Worm (Caenorhabditis elegans) whole organism, L3 larva: Measurements from ENCODE around the gene zak-1.
A peak's percentile ranks its signal among the peaks of the same experiment; 100 is the strongest.

Source experiments
- R02D3.7 ChIP-seq: fragments of 150-350 bp; optimal IDR thresholded peaks from 2 replicates; lab custom pipeline; 2014; ENCODE audit warnings: missing biosample characterization, missing genetic modification characterization
- ZK546.5 ChIP-seq: sonication (generic microtip); optimal IDR thresholded peaks from 2 replicates; lab custom pipeline; 2017; ENCODE audit warnings: missing biosample characterization, missing genetic modification characterization
- aly-2 ChIP-seq: fragments of 150-350 bp; optimal IDR thresholded peaks from 2 replicates; lab custom pipeline; 2014; ENCODE audit warnings: missing biosample characterization, missing genetic modification characterization
- ceh-16 ChIP-seq: sonication (generic microtip); optimal IDR thresholded peaks from 2 replicates; lab custom pipeline; 2017; ENCODE audit warnings: missing biosample characterization, missing genetic modification characterization
- ceh-28 ChIP-seq: fragments of 150-350 bp; optimal IDR thresholded peaks from 2 replicates; lab custom pipeline; 2014; ENCODE audit warnings: missing biosample characterization, missing genetic modification reagents, missing genetic modification characterization
- ceh-82 ChIP-seq: fragments of 150-350 bp; optimal IDR thresholded peaks from 2 replicates; lab custom pipeline; 2014; ENCODE audit warnings: missing biosample characterization, missing genetic modification characterization
- ceh-9 ChIP-seq: sonication (generic microtip); optimal IDR thresholded peaks from 2 replicates; lab custom pipeline; 2018; ENCODE audit warnings: missing biosample characterization, missing genetic modification characterization
- daf-12 ChIP-seq: fragments of 150-350 bp; optimal IDR thresholded peaks from 2 replicates; lab custom pipeline; 2014; ENCODE audit warnings: missing biosample characterization, missing genetic modification reagents, missing genetic modification characterization
- egl-5 ChIP-seq: fragments of 150-350 bp; optimal IDR thresholded peaks from 2 replicates; lab custom pipeline; 2017; ENCODE audit warnings: missing biosample characterization, missing genetic modification reagents, missing genetic modification characterization, inconsistent platforms
- elt-1 ChIP-seq: fragments of 150-350 bp; optimal IDR thresholded peaks from 2 replicates; lab custom pipeline; 2014; ENCODE audit warnings: missing biosample characterization, missing genetic modification characterization
- elt-2 ChIP-seq: sonication (generic microtip); optimal IDR thresholded peaks from 2 replicates; lab custom pipeline; 2016; ENCODE audit warnings: missing genetic modification reagents, mild to moderate bottlenecking, missing genetic modification characterization, missing compliant biosample characterization
- elt-3 ChIP-seq, 3 experiments: fragments of 150-350 bp in 1 of 3; sonication (generic microtip) in 2 of 3; optimal IDR thresholded peaks; 2 replicates in 2 of 3; 4 replicates in 1 of 3; lab custom pipeline; 2014 to 2017; ENCODE audit warnings: missing biosample characterization in 3 of 3, missing genetic modification characterization in 3 of 3
- eor-1 ChIP-seq, 2 experiments: fragments of 150-350 bp; optimal IDR thresholded peaks; 2 replicates each; lab custom pipeline; 2014 to 2018; ENCODE audit warnings: missing biosample characterization in 2 of 2, missing genetic modification characterization in 2 of 2
- fkh-10 ChIP-seq: sonication (generic microtip); optimal IDR thresholded peaks from 2 replicates; lab custom pipeline; 2017; ENCODE audit warnings: missing biosample characterization, missing genetic modification reagents, missing genetic modification characterization
- fos-1 ChIP-seq: fragments of 150-350 bp; optimal IDR thresholded peaks from 2 replicates; lab custom pipeline; 2014; ENCODE audit warnings: missing biosample characterization, missing genetic modification characterization
- hmg-11 ChIP-seq: sonication (generic microtip); optimal IDR thresholded peaks from 2 replicates; lab custom pipeline; 2016; ENCODE audit warnings: missing genetic modification characterization, missing compliant biosample characterization
- jun-1 ChIP-seq: fragments of 150-350 bp; optimal IDR thresholded peaks from 2 replicates; lab custom pipeline; 2014; ENCODE audit warnings: missing biosample characterization, missing genetic modification reagents, missing genetic modification characterization
- lin-15B ChIP-seq: fragments of 150-350 bp; optimal IDR thresholded peaks from 2 replicates; lab custom pipeline; 2014; ENCODE audit warnings: missing biosample characterization, missing genetic modification characterization
- lin-39 ChIP-seq: fragments of 150-350 bp; optimal IDR thresholded peaks from 2 replicates; lab custom pipeline; 2018; ENCODE audit warnings: missing biosample characterization, missing genetic modification reagents, missing genetic modification characterization
- mdl-1 ChIP-seq: fragments of 150-350 bp; optimal IDR thresholded peaks from 2 replicates; lab custom pipeline; 2014; ENCODE audit warnings: missing biosample characterization, missing genetic modification characterization
- mml-1 ChIP-seq: fragments of 150-350 bp; sonication (generic microtip); optimal IDR thresholded peaks from 3 replicates; lab custom pipeline; 2014; ENCODE audit warnings: missing biosample characterization, missing genetic modification characterization
- nfya-1 ChIP-seq: sonication (generic microtip); optimal IDR thresholded peaks from 2 replicates; lab custom pipeline; 2017; ENCODE audit warnings: missing genetic modification characterization, mild to moderate bottlenecking, missing compliant biosample characterization, antibody characterized with exemption, moderate library complexity; ENCODE audit not compliant: insufficient read depth
- nhr-11 ChIP-seq: fragments of 150-350 bp; optimal IDR thresholded peaks from 2 replicates; lab custom pipeline; 2014; ENCODE audit warnings: missing biosample characterization, missing genetic modification characterization
- nhr-12 ChIP-seq: fragments of 150-350 bp; optimal IDR thresholded peaks from 2 replicates; lab custom pipeline; 2014; ENCODE audit warnings: missing biosample characterization, missing genetic modification characterization
- nhr-23 ChIP-seq: fragments of 150-350 bp; optimal IDR thresholded peaks from 2 replicates; lab custom pipeline; 2014; ENCODE audit warnings: missing biosample characterization, missing genetic modification reagents, missing genetic modification characterization
- nhr-237 ChIP-seq: fragments of 150-350 bp; optimal IDR thresholded peaks from 2 replicates; lab custom pipeline; 2014; ENCODE audit warnings: missing biosample characterization, missing genetic modification characterization
- nhr-25 ChIP-seq: sonication (generic microtip); optimal IDR thresholded peaks from 2 replicates; lab custom pipeline; 2017; ENCODE audit warnings: missing biosample characterization, missing genetic modification characterization
- nhr-28 ChIP-seq: fragments of 150-350 bp; optimal IDR thresholded peaks from 2 replicates; lab custom pipeline; 2014; ENCODE audit warnings: missing biosample characterization, missing genetic modification characterization
- nhr-43 ChIP-seq: sonication (generic microtip); optimal IDR thresholded peaks from 2 replicates; lab custom pipeline; 2016; ENCODE audit warnings: mild to moderate bottlenecking, missing genetic modification characterization, missing compliant biosample characterization; ENCODE audit not compliant: poor library complexity, severe bottlenecking
- nhr-67 ChIP-seq: fragments of 150-350 bp; optimal IDR thresholded peaks from 2 replicates; lab custom pipeline; 2014; ENCODE audit warnings: missing biosample characterization, missing genetic modification characterization
- nhr-76 ChIP-seq: fragments of 150-350 bp; sonication (generic microtip); optimal IDR thresholded peaks from 5 replicates; lab custom pipeline; 2014; ENCODE audit warnings: missing biosample characterization, missing genetic modification characterization
- pha-4 ChIP-seq: fragments of 150-350 bp; optimal IDR thresholded peaks from 2 replicates; lab custom pipeline; 2014; ENCODE audit warnings: missing biosample characterization, missing genetic modification reagents, missing genetic modification characterization
- pqm-1 ChIP-seq: fragments of 150-350 bp; optimal IDR thresholded peaks from 2 replicates; lab custom pipeline; 2017; ENCODE audit warnings: missing biosample characterization, missing genetic modification characterization, inconsistent platforms
- sea-2 ChIP-seq: fragments of 150-350 bp; sonication (generic microtip); optimal IDR thresholded peaks from 4 replicates; lab custom pipeline; 2014; ENCODE audit warnings: missing biosample characterization, missing genetic modification reagents, missing genetic modification characterization
- snpc-4 ChIP-seq: fragments of 150-350 bp; optimal IDR thresholded peaks from 2 replicates; lab custom pipeline; 2014; ENCODE audit warnings: missing biosample characterization, missing genetic modification characterization
- tbx-2 ChIP-seq: sonication (generic microtip); optimal IDR thresholded peaks from 2 replicates; lab custom pipeline; 2016; ENCODE audit warnings: mild to moderate bottlenecking, missing genetic modification characterization, missing compliant biosample characterization
- ztf-11 ChIP-seq: fragments of 150-350 bp; optimal IDR thresholded peaks from 2 replicates; lab custom pipeline; 2014; ENCODE audit warnings: missing biosample characterization, missing genetic modification characterization
- ztf-4 ChIP-seq: fragments of 150-350 bp; optimal IDR thresholded peaks from 2 replicates; lab custom pipeline; 2014; ENCODE audit warnings: missing biosample characterization, missing genetic modification characterization

Gene zak-1

DNA sequence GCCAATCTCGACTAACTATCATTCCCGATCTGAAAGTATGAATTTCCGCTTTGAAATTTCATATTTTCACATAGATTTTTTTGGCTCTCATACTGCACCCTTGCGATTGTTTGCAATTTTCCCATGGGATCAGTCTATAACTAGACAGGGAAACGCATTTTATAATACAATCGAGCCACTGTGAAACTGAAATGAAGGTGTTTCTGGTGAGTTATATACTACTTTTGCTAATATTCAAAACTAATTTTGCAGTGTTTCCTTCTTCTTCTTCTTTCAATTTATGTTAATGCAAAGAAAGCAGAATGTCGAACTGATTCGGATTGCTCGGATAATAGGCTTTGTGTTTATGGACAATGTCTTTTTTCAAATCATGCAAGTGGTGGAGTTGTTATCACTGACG is 29.3 kb upstream of the zak-1 start:
- TF ChIP-seq ztf-11: no peak
- no peak for TF ChIP-seq pqm-1 (tag; lab: Kevin White, UChicago)
- no peak for TF ChIP-seq nhr-25 (tag; lab: Kevin White, UChicago)
- TF ChIP-seq nhr-11: no peak
- no peak for TF ChIP-seq pha-4
- no peak for TF ChIP-seq ceh-16

DNA sequence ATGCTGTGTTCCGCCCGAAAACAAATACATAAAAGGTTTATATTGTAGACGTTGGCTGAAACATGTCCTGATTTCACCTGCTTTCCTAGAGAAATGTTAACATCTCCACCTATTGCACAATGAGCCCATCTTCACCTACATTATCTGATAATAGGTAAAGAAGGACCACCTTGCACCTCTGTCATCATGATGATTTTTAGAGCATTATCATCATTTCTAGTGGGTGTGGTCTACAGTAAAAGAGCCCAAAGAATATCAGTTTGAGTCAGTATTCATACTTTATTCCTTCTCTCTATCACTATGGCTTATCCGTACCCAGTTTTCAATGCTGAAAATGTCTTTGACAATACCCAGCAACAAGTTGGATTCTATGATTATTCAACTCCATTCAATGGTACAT is 27.6 kb upstream of the zak-1 start, which contains the start of gene med-2:
med-2 (plus strand) TSS at position 301 of the 400 bp plus-strand sequence.
- TF ChIP-seq eor-1 (tag; optimal IDR thresholded peaks at IDR 0.05; lab: Kevin White, UChicago): no peak
- TF ChIP-seq hmg-11 (tag; lab: Kevin White, UChicago): no peak
- no peak for TF ChIP-seq pha-4
- no peak for TF ChIP-seq elt-3 (tag; optimal IDR thresholded peaks at IDR 0.05; lab: Kevin White, UChicago)
- TF ChIP-seq mml-1 (tag; lab: Kevin White, UChicago): no peak
- TF ChIP-seq nhr-25 (tag; lab: Kevin White, UChicago): no peak
- TF ChIP-seq elt-1: no peak
- TF ChIP-seq lin-15B: no peak
- no peak for TF ChIP-seq lin-39
- no peak for TF ChIP-seq elt-2 (tag; lab: Kevin White, UChicago)
- no peak for TF ChIP-seq fos-1 (tag; lab: Kevin White, UChicago)
- TF ChIP-seq nhr-23 (tag; lab: Kevin White, UChicago): no peak
- no peak for TF ChIP-seq jun-1 (tag; lab: Kevin White, UChicago)
- no peak for TF ChIP-seq ztf-4 (tag; lab: Kevin White, UChicago)
- TF ChIP-seq aly-2 (tag; lab: Kevin White, UChicago): no peak
- TF ChIP-seq nhr-11: no peak
- no peak for TF ChIP-seq nhr-76 (tag; lab: Kevin White, UChicago)
- TF ChIP-seq ceh-16: no peak
- no peak for TF ChIP-seq ceh-82 (tag; lab: Kevin White, UChicago)
- no peak for TF ChIP-seq pqm-1 (tag; lab: Kevin White, UChicago)
- TF ChIP-seq, all 47 proteins: peak for 0

DNA sequence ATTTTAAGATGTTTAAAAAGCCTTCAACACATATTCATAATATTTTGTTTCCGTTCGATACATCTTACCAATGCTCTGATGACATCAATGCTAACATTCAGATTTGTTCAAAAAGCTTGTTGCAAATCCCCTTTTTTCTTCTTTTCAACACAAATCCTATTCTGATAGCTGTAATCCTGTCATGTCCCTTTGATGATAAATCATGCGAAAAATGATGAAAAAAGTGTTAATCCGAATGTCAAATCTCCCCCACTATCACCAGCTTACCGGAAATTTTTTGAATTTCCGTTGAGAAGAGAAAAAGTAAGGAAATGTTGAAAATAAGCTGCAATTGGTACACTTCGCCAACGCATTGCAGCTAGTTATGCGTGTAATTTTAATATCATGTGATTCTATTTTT is 25.1 kb upstream of the zak-1 start:
- TF ChIP-seq eor-1 (tag; optimal IDR thresholded peaks at IDR 0.05; lab: Kevin White, UChicago) (no peak), ceh-16 (no peak), pha-4 (no peak), mdl-1 (tag; lab: Kevin White, UChicago) (no peak), ztf-4 (tag; lab: Kevin White, UChicago) (no peak), nhr-67 (tag; lab: Kevin White, UChicago) (no peak), fkh-10 (GFP tag; lab: Kevin White, UChicago) (no peak), nhr-237 (tag; lab: Kevin White, UChicago) (no peak), ceh-9 (tag; lab: Kevin White, UChicago) (no peak), nfya-1 (tag; lab: Kevin White, UChicago) (no peak), nhr-25 (tag; lab: Kevin White, UChicago) (no peak), egl-5 (tag; lab: Kevin White, UChicago) (no peak), fos-1 (tag; lab: Kevin White, UChicago) (no peak), mml-1 (tag; lab: Kevin White, UChicago) (no peak), hmg-11 (tag; lab: Kevin White, UChicago) (no peak), lin-15B (no peak), elt-2 (tag; lab: Kevin White, UChicago) (no peak), nhr-12 (tag; lab: Kevin White, UChicago) (no peak), snpc-4 (no peak)

DNA sequence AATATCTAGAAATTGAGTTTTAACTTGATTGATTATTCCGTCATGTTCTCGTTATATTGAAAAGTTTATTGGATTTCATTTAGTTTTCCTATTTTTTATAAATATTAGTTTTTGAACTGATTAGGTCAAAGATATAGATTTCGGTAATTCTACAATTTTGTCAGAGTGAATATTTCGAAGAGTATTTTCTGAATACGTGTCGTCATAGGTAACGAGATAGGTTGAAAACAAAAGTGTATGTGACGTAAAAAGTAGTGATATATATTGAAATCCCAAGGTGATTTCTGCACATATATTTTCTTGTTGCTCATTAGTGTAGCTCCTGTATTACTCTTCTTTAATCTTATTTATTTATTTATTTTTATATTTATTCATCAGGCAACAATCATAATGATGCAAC is 24.2 kb upstream of the zak-1 start, which contains the start of gene K04C2.7:
K04C2.7 (plus strand) TSS at position 301 of the 400 bp plus-strand sequence.
- TF ChIP-seq nhr-28 (tag; lab: Kevin White, UChicago) (no peak), pqm-1 (tag; lab: Kevin White, UChicago) (no peak), nfya-1 (tag; lab: Kevin White, UChicago) (no peak), nhr-23 (tag; lab: Kevin White, UChicago) (no peak), nhr-43 (tag; lab: Kevin White, UChicago) (no peak)

DNA sequence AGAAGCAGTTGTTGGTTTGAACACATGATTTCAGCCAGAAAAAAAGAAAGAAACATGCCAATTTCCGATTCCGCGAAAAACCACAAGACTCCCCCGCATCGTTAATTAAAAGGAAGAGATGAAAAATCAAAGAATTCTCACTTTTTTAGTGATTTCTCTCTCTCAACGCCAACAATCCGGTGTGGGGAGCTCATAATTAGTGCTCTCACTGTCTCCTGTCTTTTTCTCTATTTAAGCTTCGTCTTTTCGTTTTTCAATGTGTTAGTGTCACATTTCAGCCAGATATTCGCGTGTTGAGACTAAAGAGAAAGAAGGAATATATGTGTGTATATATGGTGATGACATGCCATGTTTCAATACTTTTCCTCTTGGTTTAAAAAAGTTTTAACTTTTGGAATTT is 17.1 kb upstream of the zak-1 start:
- no peak for TF ChIP-seq nhr-25 (tag; lab: Kevin White, UChicago)
- no peak for TF ChIP-seq ZK546.5 (tag; lab: Kevin White, UChicago)
- no peak for TF ChIP-seq R02D3.7
- no peak for TF ChIP-seq ceh-28
- no peak for TF ChIP-seq sea-2 (GFP tag; lab: Kevin White, UChicago)
- peak; percentile 21 for TF ChIP-seq nhr-43 (tag; lab: Kevin White, UChicago)
- TF ChIP-seq nhr-11: peak; percentile 2
- TF ChIP-seq snpc-4: no peak
- TF ChIP-seq tbx-2 (tag; lab: Kevin White, UChicago): peak; percentile 21
- TF ChIP-seq nhr-237 (tag; lab: Kevin White, UChicago): no peak
- no peak for TF ChIP-seq fos-1 (tag; lab: Kevin White, UChicago)
- TF ChIP-seq nfya-1 (tag; lab: Kevin White, UChicago): peak; percentile 19
- no peak for TF ChIP-seq mml-1 (tag; lab: Kevin White, UChicago)
- TF ChIP-seq mdl-1 (tag; lab: Kevin White, UChicago): no peak
- TF ChIP-seq daf-12 (tag; lab: Kevin White, UChicago): no peak
